Worm (Caenorhabditis elegans): Measurements from ENCODE around the gene cpna-3.

Gene cpna-3

ce11 chrIV:9096160-9096879 lies at the start of gene cpna-3, which contains the start of gene znf-706:
cpna-3 (plus strand) TSS chrIV:9096842.
znf-706 (minus strand) TSS chrIV:9096231.
- peak; percentile 55 for TF ChIP-seq C34F6.9 (tag; optimal IDR thresholded peaks at IDR 0.05)
- peak; percentile 62 for TF ChIP-seq unc-55 (GFP tag; optimal IDR thresholded peaks at IDR 0.05)
- TF ChIP-seq nhr-129 (tag; optimal IDR thresholded peaks at IDR 0.05) = peak; percentile 46
- TF ChIP-seq lsy-2 (tag; optimal IDR thresholded peaks at IDR 0.05) = peak in 1 of 2 experiments; percentile 51
- TF ChIP-seq gmeb-1 (tag; optimal IDR thresholded peaks at IDR 0.05) = peak; percentile 40
- TF ChIP-seq mab-5 (tag; optimal IDR thresholded peaks at IDR 0.05) = no peak
- no peak for TF ChIP-seq ztf-1 (GFP tag; conservative IDR thresholded peaks at IDR 0.05)

- TF ChIP-seq nhr-23 (tag; optimal IDR thresholded peaks at IDR 0.05) = no peak
- TF ChIP-seq egl-27 (tag; optimal IDR thresholded peaks at IDR 0.05) = no peak
- no peak for TF ChIP-seq lin-11 (tag; optimal IDR thresholded peaks at IDR 0.05)
- no peak for TF ChIP-seq mdl-1 (tag; optimal IDR thresholded peaks at IDR 0.05)
- no peak for TF ChIP-seq dmd-4 (tag; optimal IDR thresholded peaks at IDR 0.05)
- TF ChIP-seq nhr-25 (tag; optimal IDR thresholded peaks at IDR 0.05) = peak; percentile 30
- no peak for TF ChIP-seq mab-5 (tag; optimal IDR thresholded peaks at IDR 0.05)
- no peak for TF ChIP-seq alr-1 (tag; optimal IDR thresholded peaks at IDR 0.05)
- TF ChIP-seq aly-2 (tag; optimal IDR thresholded peaks at IDR 0.05) = no peak
These were observed 45.6 kb upstream of the cpna-3 start for ce11 chrIV:9051036-9051435.

DNA sequence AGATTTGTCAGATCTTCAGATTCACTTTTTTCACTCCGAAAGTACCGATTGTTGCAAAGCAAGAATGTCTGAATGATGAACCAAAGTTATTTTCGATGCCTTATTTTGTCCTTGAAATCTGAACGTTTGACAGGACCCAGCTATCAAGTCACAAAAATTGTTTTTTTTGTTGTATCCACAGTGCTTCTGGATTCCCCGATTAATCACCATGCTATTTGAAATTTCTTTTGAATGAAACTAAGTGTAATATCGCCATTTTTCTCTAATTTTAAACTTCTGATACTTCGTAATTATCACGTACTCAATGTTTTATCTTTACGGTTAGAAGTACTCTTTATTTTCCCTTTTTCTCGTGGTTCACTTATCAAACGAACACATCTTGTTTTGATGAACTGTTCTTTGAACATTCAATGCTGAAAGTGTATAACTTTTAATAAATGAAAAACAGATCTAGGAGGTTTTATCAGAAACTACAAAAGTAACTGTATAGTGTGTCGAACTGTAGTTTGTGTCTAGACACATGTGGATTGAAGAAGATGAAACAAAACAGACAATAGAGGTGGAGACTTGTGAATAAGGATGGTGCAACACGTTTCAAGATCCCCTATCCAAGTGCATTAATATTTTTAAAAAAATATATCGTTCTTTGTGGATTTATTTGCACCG lies 45.0 kb upstream of the cpna-3 start:
- TF ChIP-seq elt-3 (tag; optimal IDR thresholded peaks at IDR 0.05) (no peak), C34F6.9 (tag; optimal IDR thresholded peaks at IDR 0.05) (no peak), nhr-21 (tag; optimal IDR thresholded peaks at IDR 0.05) (no peak), sma-9 (GFP tag; optimal IDR thresholded peaks at IDR 0.05) (peak; percentile 34), sma-9 (tag; optimal IDR thresholded peaks at IDR 0.05) (no peak), nhr-11 (tag; optimal IDR thresholded peaks at IDR 0.05) (no peak), peb-1 (tag; optimal IDR thresholded peaks at IDR 0.05) (no peak), mdl-1 (tag; optimal IDR thresholded peaks at IDR 0.05) (no peak), nhr-25 (tag; optimal IDR thresholded peaks at IDR 0.05) (peak; percentile 38), elt-1 (tag; optimal IDR thresholded peaks at IDR 0.05) (no peak), blmp-1 (tag; optimal IDR thresholded peaks at IDR 0.05; ENCODE audit: insufficient read depth) (peak; percentile 74), sma-3 (GFP tag; optimal IDR thresholded peaks at IDR 0.05) (no peak), dmd-4 (tag; optimal IDR thresholded peaks at IDR 0.05) (no peak), nhr-129 (tag; optimal IDR thresholded peaks at IDR 0.05) (no peak), R02D3.7 (tag; optimal IDR thresholded peaks at IDR 0.05) (no peak), unc-55 (GFP tag; optimal IDR thresholded peaks at IDR 0.05) (no peak), snpc-4 (tag; optimal IDR thresholded peaks at IDR 0.05) (no peak), ztf-1 (GFP tag; conservative IDR thresholded peaks at IDR 0.05) (no peak), ztf-4 (tag; optimal IDR thresholded peaks at IDR 0.05) (no peak), ZK546.5 (tag; optimal IDR thresholded peaks at IDR 0.05) (no peak)

ce11 chrIV:9053403-9053802 lies 43.2 kb upstream of the cpna-3 start:
- no peak for TF ChIP-seq ceh-16 (tag; optimal IDR thresholded peaks at IDR 0.05)
- TF ChIP-seq nhr-21 (tag; optimal IDR thresholded peaks at IDR 0.05) = peak; percentile 1
- peak; percentile 3 for TF ChIP-seq sma-9 (GFP tag; optimal IDR thresholded peaks at IDR 0.05)
- TF ChIP-seq sma-9 (tag; optimal IDR thresholded peaks at IDR 0.05) = no peak
- TF ChIP-seq snpc-4 (tag; optimal IDR thresholded peaks at IDR 0.05) = no peak
- TF ChIP-seq ztf-4 (tag; optimal IDR thresholded peaks at IDR 0.05) = no peak
- TF ChIP-seq unc-55 (GFP tag; optimal IDR thresholded peaks at IDR 0.05) = no peak
- no peak for TF ChIP-seq R02D3.7 (tag; optimal IDR thresholded peaks at IDR 0.05)
- TF ChIP-seq fos-1 (tag; optimal IDR thresholded peaks at IDR 0.05) = no peak
- no peak for TF ChIP-seq nhr-23 (tag; optimal IDR thresholded peaks at IDR 0.05)
- TF ChIP-seq nhr-129 (tag; optimal IDR thresholded peaks at IDR 0.05) = no peak

DNA sequence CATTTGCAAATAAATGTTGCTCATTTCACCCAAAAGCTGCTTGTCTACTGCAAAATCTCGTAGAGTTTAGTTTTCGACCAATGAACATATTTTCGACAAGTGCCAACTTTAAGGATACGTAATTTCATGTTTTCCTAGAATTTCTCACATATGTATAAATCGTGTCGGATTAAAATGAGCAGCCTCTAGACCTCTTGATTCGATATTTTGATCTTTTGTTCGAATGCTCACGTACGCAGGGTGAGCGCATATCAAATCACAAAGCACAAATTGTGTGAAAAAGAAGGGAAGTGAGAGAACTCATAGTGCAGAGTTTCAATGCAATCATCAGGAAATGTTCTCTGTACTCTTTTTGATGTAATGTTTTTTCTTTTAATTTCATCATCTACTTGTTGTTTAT lies 33.1 kb upstream of the cpna-3 start:
- peak; percentile 31 for TF ChIP-seq F13H6.1 (tag; optimal IDR thresholded peaks at IDR 0.05)
- no peak for TF ChIP-seq nhr-11 (tag; optimal IDR thresholded peaks at IDR 0.05)
- TF ChIP-seq lsy-2 (tag; optimal IDR thresholded peaks at IDR 0.05) = peak in 1 of 2 experiments; percentile 36
- no peak for TF ChIP-seq unc-39 (tag; optimal IDR thresholded peaks at IDR 0.05)
- TF ChIP-seq nhr-21 (tag; optimal IDR thresholded peaks at IDR 0.05) = peak; percentile 48
- peak; percentile 49 for TF ChIP-seq nhr-129 (tag; optimal IDR thresholded peaks at IDR 0.05)
- no peak for TF ChIP-seq nhr-23 (tag; optimal IDR thresholded peaks at IDR 0.05)
- TF ChIP-seq crh-2 (tag; optimal IDR thresholded peaks at IDR 0.05) = peak; percentile 54
- peak; percentile 61 for TF ChIP-seq sma-9 (GFP tag; optimal IDR thresholded peaks at IDR 0.05)
- TF ChIP-seq sma-9 (tag; optimal IDR thresholded peaks at IDR 0.05) = no peak
- TF ChIP-seq R02D3.7 (tag; optimal IDR thresholded peaks at IDR 0.05) = no peak
- TF ChIP-seq lin-11 (tag; optimal IDR thresholded peaks at IDR 0.05) = no peak
- TF ChIP-seq fos-1 (tag; optimal IDR thresholded peaks at IDR 0.05) = peak; percentile 10

Measured in whole organism, L2 larva.